Worm (Caenorhabditis elegans) whole organism, late embryonic: ENCODE data around the gene Y73B6BL.288.

Experiments
- ceh-19 ChIP-seq: fragments of 200-800 bp; sonication (Bioruptor generic); optimal IDR thresholded peaks from 2 replicates; lab custom pipeline; 2018; ENCODE audit warnings: mild to moderate bottlenecking, missing genetic modification characterization, missing compliant biosample characterization
- ceh-2 ChIP-seq: sonication (generic microtip); optimal IDR thresholded peaks from 2 replicates; lab custom pipeline; 2016; ENCODE audit warnings: missing genotype, missing genetic modification characterization, missing compliant biosample characterization
- dmd-4 ChIP-seq: sonication (generic microtip); optimal IDR thresholded peaks from 2 replicates; lab custom pipeline; 2016; ENCODE audit warnings: borderline replicate concordance, missing genetic modification characterization, missing compliant biosample characterization
- ets-4 ChIP-seq: sonication (generic microtip); optimal IDR thresholded peaks from 2 replicates; lab custom pipeline; 2016; ENCODE audit warnings: missing genetic modification characterization, missing compliant biosample characterization
- pax-1 ChIP-seq: fragments of 150-350 bp; optimal IDR thresholded peaks from 2 replicates; lab custom pipeline; 2014; ENCODE audit warnings: missing biosample characterization, missing genetic modification characterization
- pqm-1 ChIP-seq: sonication (generic microtip); optimal IDR thresholded peaks from 2 replicates; lab custom pipeline; 2016; ENCODE audit warnings: missing genetic modification characterization, missing compliant biosample characterization
- unc-86 ChIP-seq: sonication (generic microtip); optimal IDR thresholded peaks from 2 replicates; lab custom pipeline; 2016; ENCODE audit warnings: missing genetic modification characterization, missing compliant biosample characterization
- zip-5 ChIP-seq: sonication (generic microtip); optimal IDR thresholded peaks from 2 replicates; lab custom pipeline; 2016; ENCODE audit warnings: missing genetic modification characterization, missing compliant biosample characterization

ce11 chrIV:6328198-6328597 is 14.1 kb downstream of the Y73B6BL.288 start:
- TF ChIP-seq ets-4 (tag; lab: Kevin White, UChicago): no peak
- no peak for TF ChIP-seq pqm-1 (tag; lab: Kevin White, UChicago)
- no peak for TF ChIP-seq pax-1
- no peak for TF ChIP-seq unc-86 (tag; lab: Kevin White, UChicago)
- TF ChIP-seq dmd-4 (tag; lab: Kevin White, UChicago): no peak
- TF ChIP-seq ceh-2: no peak
- no peak for TF ChIP-seq zip-5 (tag; lab: Kevin White, UChicago)
- no peak for TF ChIP-seq ceh-19 (GFP tag; lab: Kevin White, UChicago)
